Worm (Caenorhabditis elegans) whole organism, L3 larva: ENCODE results near the gene spp-4.

Experiments
- R02D3.7 ChIP-seq: fragments of 150-350 bp; optimal IDR thresholded peaks from 2 replicates; lab custom pipeline; 2014; ENCODE audit warnings: missing biosample characterization, missing genetic modification characterization
- ZK546.5 ChIP-seq: sonication (generic microtip); optimal IDR thresholded peaks from 2 replicates; lab custom pipeline; 2017; ENCODE audit warnings: missing biosample characterization, missing genetic modification characterization
- aly-2 ChIP-seq: fragments of 150-350 bp; optimal IDR thresholded peaks from 2 replicates; lab custom pipeline; 2014; ENCODE audit warnings: missing biosample characterization, missing genetic modification characterization
- ama-1 ChIP-seq: fragments of 150-350 bp; optimal IDR thresholded peaks from 2 replicates; lab custom pipeline; 2018
- ceh-28 ChIP-seq: fragments of 150-350 bp; optimal IDR thresholded peaks from 2 replicates; lab custom pipeline; 2014; ENCODE audit warnings: missing biosample characterization, missing genetic modification reagents, missing genetic modification characterization
- ceh-82 ChIP-seq: fragments of 150-350 bp; optimal IDR thresholded peaks from 2 replicates; lab custom pipeline; 2014; ENCODE audit warnings: missing biosample characterization, missing genetic modification characterization
- ceh-9 ChIP-seq: sonication (generic microtip); optimal IDR thresholded peaks from 2 replicates; lab custom pipeline; 2018; ENCODE audit warnings: missing biosample characterization, missing genetic modification characterization
- daf-12 ChIP-seq: fragments of 150-350 bp; optimal IDR thresholded peaks from 2 replicates; lab custom pipeline; 2014; ENCODE audit warnings: missing biosample characterization, missing genetic modification reagents, missing genetic modification characterization
- egl-27 ChIP-seq: sonication (generic microtip); optimal IDR thresholded peaks from 4 replicates; lab custom pipeline; 2017; ENCODE audit warnings: missing biosample characterization, missing genetic modification reagents, missing genetic modification characterization
- egl-5 ChIP-seq: fragments of 150-350 bp; optimal IDR thresholded peaks from 2 replicates; lab custom pipeline; 2017; ENCODE audit warnings: missing biosample characterization, missing genetic modification reagents, missing genetic modification characterization, inconsistent platforms
- elt-1 ChIP-seq: fragments of 150-350 bp; optimal IDR thresholded peaks from 2 replicates; lab custom pipeline; 2014; ENCODE audit warnings: missing biosample characterization, missing genetic modification characterization
- elt-3 ChIP-seq, 3 experiments: fragments of 150-350 bp in 1 of 3; sonication (generic microtip) in 2 of 3; optimal IDR thresholded peaks; 2 replicates in 2 of 3; 4 replicates in 1 of 3; lab custom pipeline; 2014 to 2017; ENCODE audit warnings: missing biosample characterization in 3 of 3, missing genetic modification characterization in 3 of 3
- eor-1 ChIP-seq, 2 experiments: fragments of 150-350 bp; optimal IDR thresholded peaks; 2 replicates each; lab custom pipeline; 2014 to 2018; ENCODE audit warnings: missing biosample characterization in 2 of 2, missing genetic modification characterization in 2 of 2
- fkh-10 ChIP-seq: sonication (generic microtip); optimal IDR thresholded peaks from 2 replicates; lab custom pipeline; 2017; ENCODE audit warnings: missing biosample characterization, missing genetic modification reagents, missing genetic modification characterization
- fos-1 ChIP-seq: fragments of 150-350 bp; optimal IDR thresholded peaks from 2 replicates; lab custom pipeline; 2014; ENCODE audit warnings: missing biosample characterization, missing genetic modification characterization
- hmg-11 ChIP-seq: sonication (generic microtip); optimal IDR thresholded peaks from 2 replicates; lab custom pipeline; 2016; ENCODE audit warnings: missing genetic modification characterization, missing compliant biosample characterization
- lin-15B ChIP-seq: fragments of 150-350 bp; optimal IDR thresholded peaks from 2 replicates; lab custom pipeline; 2014; ENCODE audit warnings: missing biosample characterization, missing genetic modification characterization
- lin-39 ChIP-seq: fragments of 150-350 bp; optimal IDR thresholded peaks from 2 replicates; lab custom pipeline; 2018; ENCODE audit warnings: missing biosample characterization, missing genetic modification reagents, missing genetic modification characterization
- lsy-12 ChIP-seq: sonication (generic microtip); optimal IDR thresholded peaks from 2 replicates; lab custom pipeline; 2016; ENCODE audit warnings: mild to moderate bottlenecking, missing genetic modification characterization, missing compliant biosample characterization
- mdl-1 ChIP-seq: fragments of 150-350 bp; optimal IDR thresholded peaks from 2 replicates; lab custom pipeline; 2014; ENCODE audit warnings: missing biosample characterization, missing genetic modification characterization
- mml-1 ChIP-seq: fragments of 150-350 bp; sonication (generic microtip); optimal IDR thresholded peaks from 3 replicates; lab custom pipeline; 2014; ENCODE audit warnings: missing biosample characterization, missing genetic modification characterization
- nfya-1 ChIP-seq: sonication (generic microtip); optimal IDR thresholded peaks from 2 replicates; lab custom pipeline; 2017; ENCODE audit warnings: missing genetic modification characterization, mild to moderate bottlenecking, missing compliant biosample characterization, antibody characterized with exemption, moderate library complexity; ENCODE audit not compliant: insufficient read depth
- nhr-11 ChIP-seq: fragments of 150-350 bp; optimal IDR thresholded peaks from 2 replicates; lab custom pipeline; 2014; ENCODE audit warnings: missing biosample characterization, missing genetic modification characterization
- nhr-12 ChIP-seq: fragments of 150-350 bp; optimal IDR thresholded peaks from 2 replicates; lab custom pipeline; 2014; ENCODE audit warnings: missing biosample characterization, missing genetic modification characterization
- nhr-23 ChIP-seq: fragments of 150-350 bp; optimal IDR thresholded peaks from 2 replicates; lab custom pipeline; 2014; ENCODE audit warnings: missing biosample characterization, missing genetic modification reagents, missing genetic modification characterization
- nhr-25 ChIP-seq: sonication (generic microtip); optimal IDR thresholded peaks from 2 replicates; lab custom pipeline; 2017; ENCODE audit warnings: missing biosample characterization, missing genetic modification characterization
- nhr-28 ChIP-seq: fragments of 150-350 bp; optimal IDR thresholded peaks from 2 replicates; lab custom pipeline; 2014; ENCODE audit warnings: missing biosample characterization, missing genetic modification characterization
- nhr-43 ChIP-seq: sonication (generic microtip); optimal IDR thresholded peaks from 2 replicates; lab custom pipeline; 2016; ENCODE audit warnings: mild to moderate bottlenecking, missing genetic modification characterization, missing compliant biosample characterization; ENCODE audit not compliant: poor library complexity, severe bottlenecking
- nhr-67 ChIP-seq: fragments of 150-350 bp; optimal IDR thresholded peaks from 2 replicates; lab custom pipeline; 2014; ENCODE audit warnings: missing biosample characterization, missing genetic modification characterization
- nhr-77 ChIP-seq: fragments of 150-350 bp; optimal IDR thresholded peaks from 2 replicates; lab custom pipeline; 2014; ENCODE audit warnings: missing biosample characterization, missing genetic modification characterization
- pqm-1 ChIP-seq: fragments of 150-350 bp; optimal IDR thresholded peaks from 2 replicates; lab custom pipeline; 2017; ENCODE audit warnings: missing biosample characterization, missing genetic modification characterization, inconsistent platforms
- skn-1 ChIP-seq: fragments of 150-350 bp; optimal IDR thresholded peaks from 2 replicates; lab custom pipeline; 2014; ENCODE audit warnings: missing biosample characterization, missing genetic modification characterization
- snpc-4 ChIP-seq: fragments of 150-350 bp; optimal IDR thresholded peaks from 2 replicates; lab custom pipeline; 2014; ENCODE audit warnings: missing biosample characterization, missing genetic modification characterization
- tbx-2 ChIP-seq: sonication (generic microtip); optimal IDR thresholded peaks from 2 replicates; lab custom pipeline; 2016; ENCODE audit warnings: mild to moderate bottlenecking, missing genetic modification characterization, missing compliant biosample characterization
- unc-39 ChIP-seq: sonication (generic microtip); optimal IDR thresholded peaks from 4 replicates; lab custom pipeline; 2017; ENCODE audit warnings: missing biosample characterization, missing genetic modification characterization
- unc-62 ChIP-seq: fragments of 150-350 bp; sonication (generic microtip); optimal IDR thresholded peaks from 4 replicates; lab custom pipeline; 2014; ENCODE audit warnings: missing biosample characterization, missing genetic modification reagents, missing genetic modification characterization
- zag-1 ChIP-seq: fragments of 150-350 bp; optimal IDR thresholded peaks from 2 replicates; lab custom pipeline; 2014; ENCODE audit warnings: missing biosample characterization, missing genetic modification characterization
- ztf-11 ChIP-seq: fragments of 150-350 bp; optimal IDR thresholded peaks from 2 replicates; lab custom pipeline; 2014; ENCODE audit warnings: missing biosample characterization, missing genetic modification characterization
- ztf-4 ChIP-seq: fragments of 150-350 bp; optimal IDR thresholded peaks from 2 replicates; lab custom pipeline; 2014; ENCODE audit warnings: missing biosample characterization, missing genetic modification characterization

spp-4 gene

ce11 chrX:7284724-7285184 lies 33.8 kb downstream of the spp-4 start:
- TF ChIP-seq unc-39 (tag; lab: Kevin White, UChicago) = no peak
- no peak for TF ChIP-seq nhr-12 (tag; lab: Kevin White, UChicago)
- TF ChIP-seq R02D3.7 (tag; lab: Kevin White, UChicago) = no peak
- peak; percentile 74 for TF ChIP-seq ceh-9
- no peak for TF ChIP-seq ceh-28 (tag; lab: Kevin White, UChicago)
- no peak for TF ChIP-seq aly-2
- TF ChIP-seq nfya-1 (tag; lab: Kevin White, UChicago) = peak; percentile 49
- no peak for TF ChIP-seq ceh-82
- TF ChIP-seq tbx-2 (tag; lab: Kevin White, UChicago) = peak; percentile 35
- no peak for TF ChIP-seq nhr-77 (tag; lab: Kevin White, UChicago)
- TF ChIP-seq ama-1 (lab: Kevin White, UChicago) = no peak
- TF ChIP-seq egl-27 (tag; lab: Kevin White, UChicago) = no peak
- no peak for TF ChIP-seq lin-15B (tag; lab: Kevin White, UChicago)
- TF ChIP-seq elt-1 = peak; percentile 34
- TF ChIP-seq eor-1 (tag; optimal IDR thresholded peaks at IDR 0.05; lab: Kevin White, UChicago) = no peak
- TF ChIP-seq mml-1 (tag; lab: Kevin White, UChicago) = no peak
- no peak for TF ChIP-seq pqm-1 (tag; lab: Kevin White, UChicago)
- TF ChIP-seq egl-5 (tag; lab: Kevin White, UChicago) = no peak
- TF ChIP-seq snpc-4 (tag; lab: Kevin White, UChicago) = no peak
- no peak for TF ChIP-seq nhr-11
- peak; percentile 89 for TF ChIP-seq fkh-10 (GFP tag; lab: Kevin White, UChicago)
- no peak for TF ChIP-seq ztf-4 (tag; lab: Kevin White, UChicago)
- peak; percentile 66 for TF ChIP-seq hmg-11 (tag; lab: Kevin White, UChicago)
- no peak for TF ChIP-seq unc-62 (GFP tag; lab: Kevin White, UChicago)
- TF ChIP-seq nhr-23 (tag; lab: Kevin White, UChicago) = no peak
- TF ChIP-seq nhr-67 (tag; lab: Kevin White, UChicago) = no peak
- no peak for TF ChIP-seq ztf-11 (tag; lab: Kevin White, UChicago)
- TF ChIP-seq nhr-25 (tag; lab: Kevin White, UChicago) = no peak
- no peak for TF ChIP-seq daf-12 (tag; lab: Kevin White, UChicago)
- TF ChIP-seq ZK546.5 = no peak
- TF ChIP-seq elt-3 (tag; optimal IDR thresholded peaks at IDR 0.05; lab: Kevin White, UChicago) = no peak
- TF ChIP-seq skn-1 (tag; lab: Kevin White, UChicago) = peak; percentile 9
- TF ChIP-seq mdl-1 (tag; lab: Kevin White, UChicago) = no peak
- TF ChIP-seq lin-39 (tag; lab: Kevin White, UChicago) = peak; percentile 62
- TF ChIP-seq nhr-28 (tag; lab: Kevin White, UChicago) = no peak

- TF ChIP-seq lin-39 (tag; lab: Kevin White, UChicago) (no peak), R02D3.7 (tag; lab: Kevin White, UChicago) (no peak), egl-5 (tag; lab: Kevin White, UChicago) (no peak), tbx-2 (tag; lab: Kevin White, UChicago) (no peak), nhr-25 (tag; lab: Kevin White, UChicago) (no peak)
These were observed 35.4 kb downstream of the spp-4 start for ce11 chrX:7283136-7283535.

- TF ChIP-seq lin-15B (tag; lab: Kevin White, UChicago) = no peak
- no peak for TF ChIP-seq pqm-1 (tag; lab: Kevin White, UChicago)
- TF ChIP-seq aly-2 = no peak
- no peak for TF ChIP-seq elt-3 (tag; optimal IDR thresholded peaks at IDR 0.05; lab: Kevin White, UChicago)
- TF ChIP-seq hmg-11 (tag; lab: Kevin White, UChicago) = no peak
- no peak for TF ChIP-seq nhr-43 (tag; lab: Kevin White, UChicago)
- no peak for TF ChIP-seq fos-1 (tag; lab: Kevin White, UChicago)
- TF ChIP-seq nhr-77 (tag; lab: Kevin White, UChicago) = no peak
- TF ChIP-seq lsy-12 (tag; lab: Kevin White, UChicago) = no peak
- TF ChIP-seq eor-1 (tag; optimal IDR thresholded peaks at IDR 0.05; lab: Kevin White, UChicago) = no peak
- TF ChIP-seq R02D3.7 (tag; lab: Kevin White, UChicago) = no peak
- TF ChIP-seq ceh-82 = no peak
- TF ChIP-seq tbx-2 (tag; lab: Kevin White, UChicago) = no peak
- no peak for TF ChIP-seq ceh-9
- TF ChIP-seq lin-39 (tag; lab: Kevin White, UChicago) = no peak
- TF ChIP-seq nhr-11 = no peak
- TF ChIP-seq daf-12 (tag; lab: Kevin White, UChicago) = no peak
- no peak for TF ChIP-seq nfya-1 (tag; lab: Kevin White, UChicago)
- no peak for TF ChIP-seq zag-1 (tag; lab: Kevin White, UChicago)
- TF ChIP-seq skn-1 (tag; lab: Kevin White, UChicago) = no peak
- TF ChIP-seq, all 47 proteins: peak for 0
These were observed 37.2 kb downstream of the spp-4 start for ce11 chrX:7281347-7281746.
